Worm (Caenorhabditis elegans) whole organism, L1 larva: ENCODE measurements around the gene F56C3.8.

Experiments
- C04F5.9 ChIP-seq: sonication (generic microtip); optimal IDR thresholded peaks from 2 replicates; lab custom pipeline; 2016; ENCODE audit warnings: missing genetic modification characterization, missing compliant biosample characterization
- C16A3.4 ChIP-seq: fragments of 150-350 bp; optimal IDR thresholded peaks from 2 replicates; lab custom pipeline; 2014; ENCODE audit warnings: missing biosample characterization, missing genetic modification characterization
- C34B4.2 ChIP-seq: sonication (generic microtip); optimal IDR thresholded peaks from 2 replicates; lab custom pipeline; 2017; ENCODE audit warnings: mild to moderate bottlenecking, missing genetic modification characterization, missing compliant biosample characterization
- Y116A8C.19 ChIP-seq: sonication (generic microtip); optimal IDR thresholded peaks from 2 replicates; lab custom pipeline; 2016; ENCODE audit warnings: missing compliant biosample characterization, missing genetic modification characterization, borderline replicate concordance
- aha-1 ChIP-seq: fragments of 150-350 bp; optimal IDR thresholded peaks from 2 replicates; lab custom pipeline; 2014; ENCODE audit warnings: missing biosample characterization, missing genetic modification characterization
- aly-2 ChIP-seq: fragments of 150-350 bp; optimal IDR thresholded peaks from 2 replicates; lab custom pipeline; 2014; ENCODE audit warnings: missing biosample characterization, missing genetic modification characterization
- blmp-1 ChIP-seq: fragments of 150-350 bp; optimal IDR thresholded peaks from 2 replicates; lab custom pipeline; 2014; ENCODE audit warnings: missing biosample characterization, missing genetic modification characterization
- ceh-63 ChIP-seq: fragments of 200-800 bp; sonication (Bioruptor generic); optimal IDR thresholded peaks from 2 replicates; lab custom pipeline; 2018; ENCODE audit warnings: mild to moderate bottlenecking, missing genetic modification characterization, missing compliant biosample characterization
- ceh-82 ChIP-seq, 3 experiments: fragments of 150-350 bp in 1 of 3; sonication (generic microtip) in 2 of 3; optimal IDR thresholded peaks; 2 replicates each; lab custom pipeline; 2014 to 2017; ENCODE audit warnings: missing biosample characterization in 3 of 3, missing genetic modification characterization in 3 of 3
- dpl-1 ChIP-seq, 3 experiments: fragments of 150-350 bp in 2 of 3; sonication (generic microtip) in 1 of 3; optimal IDR thresholded peaks; 2 replicates each; lab custom pipeline; 2014 to 2017; ENCODE audit warnings: missing biosample characterization in 3 of 3, missing genetic modification characterization in 3 of 3, missing genetic modification reagents in 3 of 3
- dsc-1 ChIP-seq: sonication (generic microtip); optimal IDR thresholded peaks from 2 replicates; lab custom pipeline; 2016; ENCODE audit warnings: mild to moderate bottlenecking, missing genetic modification characterization, missing compliant biosample characterization
- efl-3 ChIP-seq: fragments of 200-800 bp; sonication (Bioruptor generic); optimal IDR thresholded peaks from 2 replicates; lab custom pipeline; 2018; ENCODE audit warnings: mild to moderate bottlenecking, missing genetic modification characterization, missing compliant biosample characterization
- egl-13 ChIP-seq: sonication (generic microtip); optimal IDR thresholded peaks from 2 replicates; lab custom pipeline; 2016; ENCODE audit warnings: missing genotype, missing genetic modification reagents, missing genetic modification characterization, missing compliant biosample characterization
- fkh-10 ChIP-seq: sonication (generic microtip); optimal IDR thresholded peaks from 2 replicates; lab custom pipeline; 2017; ENCODE audit warnings: missing biosample characterization, missing genetic modification reagents, missing genetic modification characterization
- fkh-4 ChIP-seq: sonication (generic microtip); optimal IDR thresholded peaks from 2 replicates; lab custom pipeline; 2016; ENCODE audit warnings: missing compliant biosample characterization, missing genetic modification characterization, borderline replicate concordance
- fos-1 ChIP-seq: fragments of 150-350 bp; optimal IDR thresholded peaks from 2 replicates; lab custom pipeline; 2014; ENCODE audit warnings: missing biosample characterization, missing genetic modification characterization
- hpl-2 ChIP-seq: fragments of 150-350 bp; optimal IDR thresholded peaks from 2 replicates; lab custom pipeline; 2014; ENCODE audit warnings: missing biosample characterization, missing genetic modification reagents, missing genetic modification characterization
- irx-1 ChIP-seq: sonication (generic microtip); optimal IDR thresholded peaks from 2 replicates; lab custom pipeline; 2016; ENCODE audit warnings: missing genetic modification characterization, missing compliant biosample characterization
- isw-1 ChIP-seq: fragments of 200-800 bp; sonication (Bioruptor generic); IDR thresholded peaks from 2 replicates; pipeline ENCODE4 v1.3.6; 2022; ENCODE audit warnings: missing genetic modification characterization, missing compliant biosample characterization
- lin-14 ChIP-seq: fragments of 200-800 bp; sonication (Bioruptor generic); optimal IDR thresholded peaks from 2 replicates; lab custom pipeline; 2018; ENCODE audit warnings: mild to moderate bottlenecking, missing genetic modification characterization, moderate library complexity, missing compliant biosample characterization
- lin-39 ChIP-seq: fragments of 150-350 bp; optimal IDR thresholded peaks from 2 replicates; lab custom pipeline; 2014; ENCODE audit warnings: missing biosample characterization, missing genetic modification reagents, missing genetic modification characterization
- lir-3 ChIP-seq: sonication (generic microtip); optimal IDR thresholded peaks from 2 replicates; lab custom pipeline; 2016; ENCODE audit warnings: mild to moderate bottlenecking, missing genetic modification characterization, moderate library complexity, missing compliant biosample characterization; ENCODE audit not compliant: poor library complexity
- lsy-2 ChIP-seq, 2 experiments: fragments of 150-350 bp; optimal IDR thresholded peaks; 2 replicates each; lab custom pipeline; 2014; ENCODE audit warnings: missing biosample characterization in 2 of 2, missing genetic modification characterization in 2 of 2
- mdl-1 ChIP-seq, 2 experiments: fragments of 150-350 bp; optimal IDR thresholded peaks; 2 replicates each; lab custom pipeline; 2014 to 2017; ENCODE audit warnings: missing biosample characterization in 2 of 2, missing genetic modification characterization in 2 of 2, inconsistent platforms in 1 of 2
- mef-2 ChIP-seq: fragments of 150-350 bp; optimal IDR thresholded peaks from 2 replicates; lab custom pipeline; 2014; ENCODE audit warnings: missing biosample characterization, missing genetic modification characterization
- mep-1 ChIP-seq: fragments of 150-350 bp; optimal IDR thresholded peaks from 2 replicates; lab custom pipeline; 2014; ENCODE audit warnings: missing biosample characterization, missing genetic modification characterization
- nhr-20 ChIP-seq: sonication (generic microtip); optimal IDR thresholded peaks from 2 replicates; lab custom pipeline; 2016; ENCODE audit warnings: mild to moderate bottlenecking, missing genetic modification characterization, missing compliant biosample characterization
- nhr-47 ChIP-seq: sonication (generic microtip); optimal IDR thresholded peaks from 2 replicates; lab custom pipeline; 2016; ENCODE audit warnings: mild to moderate bottlenecking, missing genetic modification characterization, moderate library complexity, missing compliant biosample characterization
- nhr-71 ChIP-seq: sonication (generic microtip); optimal IDR thresholded peaks from 2 replicates; lab custom pipeline; 2016; ENCODE audit warnings: mild to moderate bottlenecking, missing genetic modification characterization, moderate library complexity, missing compliant biosample characterization
- nhr-76 ChIP-seq: sonication (generic microtip); optimal IDR thresholded peaks from 2 replicates; lab custom pipeline; 2017; ENCODE audit warnings: missing biosample characterization, missing genetic modification characterization
- nhr-77 ChIP-seq: fragments of 150-350 bp; optimal IDR thresholded peaks from 2 replicates; lab custom pipeline; 2014; ENCODE audit warnings: missing biosample characterization, missing genetic modification characterization
- nhr-85 ChIP-seq: sonication (generic microtip); peaks from one replicate; lab custom pipeline; 2016; ENCODE audit warnings: missing genetic modification characterization, inconsistent platforms, missing compliant biosample characterization
- nhr-90 ChIP-seq: sonication (generic microtip); optimal IDR thresholded peaks from 2 replicates; lab custom pipeline; 2016; ENCODE audit warnings: mild to moderate bottlenecking, missing genetic modification characterization, missing compliant biosample characterization; ENCODE audit not compliant: poor library complexity
- pax-3 ChIP-seq: fragments of 200-800 bp; sonication (Bioruptor generic); optimal IDR thresholded peaks from 2 replicates; lab custom pipeline; 2018; ENCODE audit warnings: mild to moderate bottlenecking, missing genetic modification characterization, moderate library complexity, missing compliant biosample characterization
- skn-1 ChIP-seq: fragments of 150-350 bp; optimal IDR thresholded peaks from 2 replicates; lab custom pipeline; 2014; ENCODE audit warnings: missing biosample characterization, missing genetic modification characterization
- snu-23 ChIP-seq: sonication (generic microtip); optimal IDR thresholded peaks from 2 replicates; lab custom pipeline; 2016; ENCODE audit warnings: missing genetic modification characterization, missing compliant biosample characterization
- swsn-7 ChIP-seq: sonication (generic microtip); optimal IDR thresholded peaks from 2 replicates; lab custom pipeline; 2016; ENCODE audit warnings: missing genetic modification characterization, missing compliant biosample characterization
- tbx-2 ChIP-seq: sonication (generic microtip); optimal IDR thresholded peaks from 2 replicates; lab custom pipeline; 2016; ENCODE audit warnings: missing genetic modification characterization, missing compliant biosample characterization
- tlp-1 ChIP-seq: fragments of 150-350 bp; optimal IDR thresholded peaks from 2 replicates; lab custom pipeline; 2014; ENCODE audit warnings: missing biosample characterization, missing genetic modification characterization
- unc-62 ChIP-seq: fragments of 150-350 bp; optimal IDR thresholded peaks from 2 replicates; lab custom pipeline; 2014; ENCODE audit warnings: missing biosample characterization, missing genetic modification reagents, missing genetic modification characterization
- unc-98 ChIP-seq: fragments of 200-800 bp; sonication (Bioruptor generic); IDR thresholded peaks from 2 replicates; pipeline ENCODE4 v1.3.6; 2022; ENCODE audit warnings: missing genetic modification characterization, missing compliant biosample characterization
- zip-4 ChIP-seq: fragments of 200-800 bp; sonication (Bioruptor generic); optimal IDR thresholded peaks from 2 replicates; lab custom pipeline; 2018; ENCODE audit warnings: mild to moderate bottlenecking, missing genetic modification characterization, moderate library complexity, missing compliant biosample characterization
- ztf-11 ChIP-seq, 2 experiments: sonication (generic microtip); optimal IDR thresholded peaks; 2 replicates each; lab custom pipeline; 2016 to 2017; ENCODE audit warnings: missing genetic modification characterization in 2 of 2, missing biosample characterization in 1 of 2, missing compliant biosample characterization in 1 of 2
- ztf-4 ChIP-seq: fragments of 150-350 bp; optimal IDR thresholded peaks from 2 replicates; lab custom pipeline; 2014; ENCODE audit warnings: missing biosample characterization, missing genetic modification characterization

Gene F56C3.8

DNA sequence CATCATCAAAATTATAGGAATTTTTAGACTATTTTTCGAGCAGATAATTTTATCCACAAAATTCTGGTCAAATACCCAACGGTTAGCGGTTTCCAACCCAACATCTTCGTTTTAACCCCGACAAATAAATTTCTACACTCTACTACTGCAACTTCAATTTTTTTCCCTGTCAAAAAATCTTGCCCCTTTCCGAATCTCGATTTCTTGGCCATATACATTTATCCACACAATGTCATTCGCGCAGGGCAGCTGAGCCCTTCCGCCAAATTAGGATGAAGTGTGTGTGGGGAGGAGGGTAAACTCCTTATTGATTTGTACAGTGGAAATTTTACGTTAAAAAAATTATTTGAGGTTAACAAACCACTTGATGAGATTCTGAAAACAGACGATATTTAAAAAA, 39.6 kb downstream of the F56C3.8 start (continued):
- TF ChIP-seq ztf-11 (tag; optimal IDR thresholded peaks at IDR 0.05; lab: Kevin White, UChicago) (peak; percentile 45 to 84), dpl-1 (GFP tag; optimal IDR thresholded peaks at IDR 0.05; lab: Kevin White, UChicago) (peak; percentile 51 to 59 (median 51)), unc-98 (GFP tag; lab: Robert Waterston, UW) (peak; percentile 71), egl-13 (peak; percentile 94), nhr-90 (tag; lab: Kevin White, UChicago) (peak; percentile 98), mdl-1 (tag; optimal IDR thresholded peaks at IDR 0.05; lab: Kevin White, UChicago) (peak in 1 of 2 experiments; percentile 90), mef-2 (tag; lab: Kevin White, UChicago) (peak; percentile 65), ceh-82 (tag; optimal IDR thresholded peaks at IDR 0.05; lab: Kevin White, UChicago) (peak; percentile 99), dsc-1 (peak; percentile 99), aha-1 (tag; lab: Kevin White, UChicago) (peak; percentile 49), zip-4 (peak; percentile 93)

DNA sequence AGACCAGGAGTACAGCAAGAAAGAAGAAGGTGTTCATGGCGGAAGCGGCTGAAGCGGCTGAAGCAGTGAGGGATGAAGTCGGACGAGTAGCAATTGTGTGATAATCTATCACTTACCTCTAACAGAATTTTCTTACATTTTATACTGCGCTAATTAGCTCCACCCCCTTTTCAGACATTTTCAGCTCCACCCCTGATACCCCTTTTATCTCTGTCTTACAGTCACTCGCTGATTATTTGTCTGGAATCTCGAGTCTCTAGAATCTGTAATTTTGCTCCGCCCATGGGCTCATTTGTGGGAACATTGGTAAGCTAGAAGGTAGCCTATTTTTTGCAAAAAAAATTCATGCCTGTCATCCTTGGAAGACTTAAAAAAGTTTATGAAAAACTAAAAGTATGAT, 40.1 kb downstream of the F56C3.8 start, which contains the start of gene ins-39:
TSS of gene ins-39 (minus strand) at position 101 of the 400 bp plus-strand sequence.
- TF ChIP-seq skn-1 (no peak), hpl-2 (GFP tag; lab: Kevin White, UChicago) (no peak), efl-3 (GFP tag; lab: Kevin White, UChicago) (no peak), pax-3 (tag; lab: Kevin White, UChicago) (no peak), nhr-77 (tag; lab: Kevin White, UChicago) (no peak), fos-1 (tag; lab: Kevin White, UChicago) (no peak), swsn-7 (tag; lab: Kevin White, UChicago) (no peak)

DNA sequence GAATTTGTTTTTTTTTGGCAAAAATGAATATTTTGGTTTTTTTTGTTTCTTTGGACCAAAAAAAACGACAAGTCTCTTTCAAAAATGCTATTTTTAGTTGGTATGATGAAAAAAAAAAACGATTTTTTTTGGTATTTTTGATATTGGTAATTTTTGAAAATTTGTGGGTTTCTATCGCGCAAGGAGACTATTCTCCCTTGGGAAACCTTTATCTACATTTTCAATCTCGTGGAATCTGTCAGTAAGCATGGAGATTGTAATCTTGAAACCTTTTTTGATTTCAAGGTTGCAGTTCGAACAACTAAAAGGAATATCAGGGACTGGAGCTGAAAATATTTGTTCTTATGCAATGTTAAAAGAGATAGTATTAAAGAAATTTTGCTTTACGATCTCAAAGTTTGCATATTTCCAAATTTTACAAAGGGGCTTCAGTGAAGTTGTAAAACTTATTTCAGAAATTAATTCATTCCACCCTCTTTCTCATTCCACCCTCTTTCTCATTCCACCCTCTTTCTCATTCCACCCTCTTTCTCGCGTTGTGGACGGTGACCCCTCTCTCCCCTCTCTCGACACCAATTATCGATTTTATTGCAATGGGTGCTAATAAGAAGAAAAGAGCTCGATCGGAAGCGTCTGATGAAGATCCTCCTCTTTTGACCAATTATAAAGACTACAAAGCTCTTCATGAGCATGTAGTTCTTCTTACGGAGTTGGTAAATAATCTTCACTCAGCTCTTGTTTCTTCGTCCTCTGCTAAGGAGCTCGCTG, 45.3 kb downstream of the F56C3.8 start:
- TF ChIP-seq C34B4.2 (tag; lab: Kevin White, UChicago), result no peak
- TF ChIP-seq nhr-71, result peak; percentile 13
- peak in 1 of 3 experiments; percentile 12 for TF ChIP-seq ceh-82 (tag; optimal IDR thresholded peaks at IDR 0.05; lab: Kevin White, UChicago)
- TF ChIP-seq dsc-1, result peak; percentile 50
- peak; percentile 51 for TF ChIP-seq nhr-90 (tag; lab: Kevin White, UChicago)
- no peak for TF ChIP-seq tlp-1 (tag; lab: Kevin White, UChicago)
- peak; percentile 54 for TF ChIP-seq nhr-85 (tag; lab: Kevin White, UChicago)
- no peak for TF ChIP-seq hpl-2 (GFP tag; lab: Kevin White, UChicago)
- no peak for TF ChIP-seq fkh-10 (GFP tag; lab: Kevin White, UChicago)
- TF ChIP-seq swsn-7 (tag; lab: Kevin White, UChicago), result no peak
- TF ChIP-seq lir-3 (tag; lab: Kevin White, UChicago), result no peak
- no peak for TF ChIP-seq fkh-4 (tag; lab: Kevin White, UChicago)
- TF ChIP-seq isw-1, result no peak
- TF ChIP-seq blmp-1 (tag; lab: Kevin White, UChicago), result no peak
- TF ChIP-seq snu-23, result peak; percentile 67
- peak; percentile 19 for TF ChIP-seq C16A3.4
- TF ChIP-seq irx-1 (tag; lab: Kevin White, UChicago), result no peak
- TF ChIP-seq unc-62 (GFP tag; lab: Kevin White, UChicago), result no peak
- peak; percentile 61 for TF ChIP-seq skn-1
- no peak for TF ChIP-seq ztf-4 (tag; lab: Kevin White, UChicago)
- TF ChIP-seq lsy-2 (tag; optimal IDR thresholded peaks at IDR 0.05; lab: Kevin White, UChicago), result peak in 1 of 2 experiments; percentile 27
- peak; percentile 27 for TF ChIP-seq lin-39 (tag; lab: Kevin White, UChicago)
- no peak for TF ChIP-seq nhr-76 (tag; lab: Kevin White, UChicago)
- TF ChIP-seq tbx-2 (tag; lab: Kevin White, UChicago), result peak; percentile 4
- peak; percentile 19 for TF ChIP-seq nhr-20
- no peak for TF ChIP-seq Y116A8C.19 (tag; lab: Kevin White, UChicago)
- TF ChIP-seq mep-1 (tag; lab: Kevin White, UChicago), result peak; percentile 20
- TF ChIP-seq aly-2 (tag; lab: Kevin White, UChicago), result no peak
- no peak for TF ChIP-seq ceh-63 (GFP tag; lab: Kevin White, UChicago)
- TF ChIP-seq C04F5.9 (tag; lab: Kevin White, UChicago), result no peak
- peak; percentile 43 for TF ChIP-seq lin-14 (GFP tag; lab: Kevin White, UChicago)
- TF ChIP-seq nhr-47, result peak; percentile 62
- TF ChIP-seq, all 84 proteins: peak for 15
